Fruit fly (Drosophila melanogaster): ENCODE data around the gene Galk.
A peak's percentile ranks its signal among the peaks of the same experiment; 100 is the strongest.

The Galk gene

DNA sequence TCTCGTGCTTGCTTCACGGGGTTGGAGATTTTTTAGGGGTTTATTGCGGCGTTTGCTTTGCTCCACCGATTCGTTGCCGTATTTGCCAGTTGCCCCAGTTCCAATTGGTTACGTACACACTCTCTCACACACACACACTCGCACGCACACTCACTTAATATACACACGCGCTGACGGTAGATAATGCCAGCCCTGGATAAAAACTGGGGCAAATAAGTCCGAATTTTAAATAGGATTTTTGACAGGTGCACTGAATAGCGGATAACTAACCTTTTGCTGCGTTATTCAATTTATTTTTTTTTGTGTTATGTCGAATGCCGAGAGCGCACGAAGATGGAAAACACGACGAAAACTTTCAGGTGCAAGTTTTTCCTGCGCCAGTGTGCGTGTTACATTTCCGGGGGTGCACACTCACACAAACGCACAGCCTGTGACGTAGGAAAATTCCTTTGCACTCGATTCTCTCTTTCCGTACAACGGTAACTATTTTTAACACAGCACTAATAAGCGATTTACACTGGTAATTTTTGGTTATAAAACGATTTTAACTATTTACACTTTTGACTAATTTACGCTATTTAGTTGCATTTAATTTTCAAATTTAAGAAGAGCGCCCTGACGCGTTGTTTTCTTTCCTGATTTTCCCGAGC is 33.2 kb downstream of the Galk start:
- TF ChIP-seq ara (GFP tag; IDR thresholded peaks at IDR 0.05) (0 out of 2 replicates have a peak, but pooled peaks have one; percentile 23), chinmo (GFP tag; IDR thresholded peaks at IDR 0.05; ENCODE audit: partially characterized antibody) (0 out of 4 replicates have a peak, but pooled peaks have one; percentile 55), sd (tag; optimal IDR thresholded peaks at IDR 0.05) (peak; percentile 44), Nf-YC (tag; optimal IDR thresholded peaks at IDR 0.05) (peak; percentile 26), ind (GFP tag; optimal IDR thresholded peaks at IDR 0.05) (no peak), CG4360 (GFP tag; IDR thresholded peaks at IDR 0.05) (0 out of 2 replicates have a peak, but pooled peaks have one; percentile 4), Stat92E (GFP tag; optimal IDR thresholded peaks at IDR 0.05) (no peak), caup (GFP tag; optimal IDR thresholded peaks at IDR 0.05; ENCODE audit: severe bottlenecking) (no peak), CG7987 (GFP tag; optimal IDR thresholded peaks at IDR 0.05) (no peak), knrl (GFP tag; IDR thresholded peaks at IDR 0.05; ENCODE audit: partially characterized antibody) (no peak), ttk (GFP tag; IDR thresholded peaks at IDR 0.05) (0 out of 2 replicates have a peak, but pooled peaks have one; percentile 28), hth (optimal IDR thresholded peaks at IDR 0.05) (no peak), bsh (GFP tag; optimal IDR thresholded peaks at IDR 0.05) (no peak), p53 (GFP tag; optimal IDR thresholded peaks at IDR 0.05) (no peak), Trl (optimal IDR thresholded peaks at IDR 0.05) (peak in 1 of 2 experiments; percentile 2), Trl (GFP tag; optimal IDR thresholded peaks at IDR 0.05) (no peak), CrebB (tag; optimal IDR thresholded peaks at IDR 0.05) (no peak), cg (GFP tag; optimal IDR thresholded peaks at IDR 0.05) (peak; percentile 66), Pdp1 (GFP tag; optimal IDR thresholded peaks at IDR 0.05) (peak in 1 of 2 experiments; percentile 31), onecut (GFP tag; IDR thresholded peaks at IDR 0.05) (no peak), CG3281 (GFP tag; optimal IDR thresholded peaks at IDR 0.05) (no peak), CG3163 (GFP tag; optimal IDR thresholded peaks at IDR 0.05) (no peak), Nf-YB (GFP tag; optimal IDR thresholded peaks at IDR 0.05) (no peak), sob (GFP tag; IDR thresholded peaks at IDR 0.05) (no peak), dati (GFP tag; IDR thresholded peaks at IDR 0.05) (no peak), nerfin-1 (tag; optimal IDR thresholded peaks at IDR 0.05) (peak; percentile 96), Elba2 (GFP tag; optimal IDR thresholded peaks at IDR 0.05) (peak; percentile 3), Med (GFP tag) (peak; percentile 67)

DNA sequence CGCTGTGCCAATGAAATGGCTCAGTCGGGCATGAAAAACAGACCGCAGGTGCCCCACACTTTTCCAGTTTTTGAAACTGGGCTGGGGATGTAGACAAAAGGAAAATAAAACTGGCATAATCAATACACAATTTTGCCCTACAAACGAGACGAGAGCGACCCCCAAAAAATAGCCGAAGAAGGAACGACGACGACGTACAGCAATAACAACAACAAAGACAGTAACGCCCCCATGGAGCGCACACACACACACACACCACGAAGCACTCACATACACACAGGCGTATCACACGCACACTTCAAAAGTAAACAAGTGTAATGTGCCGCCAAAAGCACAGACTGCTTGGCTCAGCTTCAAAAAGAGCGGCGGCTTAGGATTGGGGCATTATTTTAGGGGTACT is 34.4 kb downstream of the Galk start:
- TF ChIP-seq nom (GFP tag; optimal IDR thresholded peaks at IDR 0.05) (no peak), Poxn (GFP tag; IDR thresholded peaks at IDR 0.05) (no peak), chinmo (GFP tag; IDR thresholded peaks at IDR 0.05; ENCODE audit: partially characterized antibody) (0 out of 4 replicates have a peak, but pooled peaks have one; percentile 45), cg (GFP tag; optimal IDR thresholded peaks at IDR 0.05) (peak; percentile 71), Sin3A (optimal IDR thresholded peaks at IDR 0.05) (no peak), CG4360 (GFP tag; IDR thresholded peaks at IDR 0.05) (peak; percentile 57), HLH3B (GFP tag; IDR thresholded peaks at IDR 0.05) (no peak), Scr (GFP tag; IDR thresholded peaks at IDR 0.05; ENCODE audit: partially characterized antibody) (0 out of 2 replicates have a peak, but pooled peaks have one; percentile 14), ci (GFP tag; IDR thresholded peaks at IDR 0.05) (no peak), Deaf1 (tag; optimal IDR thresholded peaks at IDR 0.05) (peak; percentile 91), onecut (GFP tag; IDR thresholded peaks at IDR 0.05) (peak; percentile 65; the same call in 1 of the 2 replicates), sug (tag; optimal IDR thresholded peaks at IDR 0.05) (peak; percentile 49), CG32767 (GFP tag; IDR thresholded peaks at IDR 0.05) (peak; percentile 52), CG3838 (GFP tag; optimal IDR thresholded peaks at IDR 0.05) (no peak), Med (GFP tag) (peak; percentile 69), br (optimal IDR thresholded peaks at IDR 0.05) (no peak), Nf-YC (tag; optimal IDR thresholded peaks at IDR 0.05) (peak; percentile 4), Nf-YB (GFP tag; optimal IDR thresholded peaks at IDR 0.05) (no peak), YL-1 (GFP tag; optimal IDR thresholded peaks at IDR 0.05) (no peak), CG5953 (GFP tag; IDR thresholded peaks at IDR 0.05) (no peak), abd-A (tag; optimal IDR thresholded peaks at IDR 0.05) (peak; percentile 62), trh (GFP tag; optimal IDR thresholded peaks at IDR 0.05) (no peak), yki (optimal IDR thresholded peaks at IDR 0.05) (no peak), Hey (tag; optimal IDR thresholded peaks at IDR 0.05) (peak; percentile 24), ara (GFP tag; IDR thresholded peaks at IDR 0.05) (no peak), pum (GFP tag; optimal IDR thresholded peaks at IDR 0.05) (no peak)
